Worm (Caenorhabditis elegans) whole organism, L4 larva: ENCODE data around the gene C47A4.5.

Source experiments
- egl-43 ChIP-seq: fragments of 200-800 bp; sonication (Bioruptor generic); IDR thresholded peaks from 2 replicates; pipeline ENCODE4 v1.3.6; 2022; ENCODE audit warnings: missing genetic modification reagents, missing genetic modification characterization, missing compliant biosample characterization
- lin-13 ChIP-seq: fragments of 150-350 bp; optimal IDR thresholded peaks from 2 replicates; lab custom pipeline; 2014; ENCODE audit warnings: missing biosample characterization, missing genetic modification reagents, missing genetic modification characterization

ce11 chrIV:13750033-13750432 is 4.5 kb downstream of the C47A4.5 start, which contains the start of gene sorb-1:
- no peak for TF ChIP-seq lin-13 (GFP tag; lab: Kevin White, UChicago)
- no peak for TF ChIP-seq egl-43
